Worm (Caenorhabditis elegans) whole organism, midembryonic: Measurements from ENCODE around the gene srx-87.

ENCODE experiments used
- T22C8.4 ChIP-seq: fragments of 200-800 bp; sonication (Bioruptor generic); IDR thresholded peaks from 2 replicates; pipeline ENCODE4 v1.3.6; 2022; ENCODE audit warnings: missing genetic modification characterization, missing compliant biosample characterization
- cog-1 ChIP-seq: sonication (generic microtip); optimal IDR thresholded peaks from 2 replicates; lab custom pipeline; 2016; ENCODE audit warnings: missing genetic modification characterization, missing compliant biosample characterization
- flt-1 ChIP-seq: fragments of 200-800 bp; sonication (Bioruptor generic); IDR thresholded peaks from 2 replicates; pipeline ENCODE4 v1.3.6; 2022; ENCODE audit warnings: missing genetic modification characterization, missing compliant biosample characterization
- klf-2 ChIP-seq: fragments of 200-800 bp; sonication (Bioruptor generic); conservative IDR thresholded peaks from 2 replicates; pipeline ENCODE4 v1.3.6; 2022; ENCODE audit warnings: missing genetic modification reagents, missing genetic modification characterization, missing compliant biosample characterization
- med-1 ChIP-seq: sonication (generic microtip); optimal IDR thresholded peaks from 2 replicates; lab custom pipeline; 2017; ENCODE audit warnings: missing genetic modification characterization, mild to moderate bottlenecking, missing compliant biosample characterization, antibody characterized with exemption, missing genetic modification reagents; ENCODE audit not compliant: insufficient read depth
- ref-1 ChIP-seq: fragments of 200-800 bp; sonication (Bioruptor generic); conservative IDR thresholded peaks from 2 replicates; pipeline ENCODE4 v1.3.6; 2022; ENCODE audit warnings: missing genetic modification reagents, missing genetic modification characterization, missing compliant biosample characterization
- tab-1 ChIP-seq: fragments of 200-800 bp; sonication (Bioruptor generic); IDR thresholded peaks from 2 replicates; pipeline ENCODE4 v1.3.6; 2022; ENCODE audit warnings: missing genetic modification characterization, missing compliant biosample characterization
- ztf-23 ChIP-seq: fragments of 200-800 bp; sonication (Bioruptor generic); IDR thresholded peaks from 2 replicates; pipeline ENCODE4 v1.3.6; 2022; ENCODE audit warnings: missing genetic modification reagents, missing genetic modification characterization, missing compliant biosample characterization
- ztf-29 ChIP-seq: fragments of 200-800 bp; sonication (Bioruptor generic); IDR thresholded peaks from 2 replicates; pipeline ENCODE4 v1.3.6; 2022; ENCODE audit warnings: missing genetic modification reagents, missing genetic modification characterization, missing compliant biosample characterization

DNA sequence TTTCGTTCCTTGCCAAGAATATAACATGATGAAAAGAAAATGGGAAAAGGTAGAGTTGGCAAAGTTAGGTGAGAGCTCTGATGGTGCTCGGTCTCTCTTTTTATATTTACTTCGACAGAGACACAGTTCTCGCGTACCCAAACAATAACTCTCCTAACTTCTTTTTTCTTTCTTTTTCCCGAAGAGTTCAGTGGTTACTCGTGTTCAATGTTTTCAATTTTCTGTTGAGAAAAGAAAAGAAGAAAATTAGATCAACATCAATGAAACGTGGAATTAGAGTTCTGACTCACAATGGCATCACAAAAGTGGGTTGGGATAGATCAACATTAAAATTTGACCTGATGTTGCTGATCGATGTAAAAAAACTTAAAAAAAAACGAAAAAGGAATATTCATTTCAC, 41.8 kb downstream of the srx-87 start, which contains the start of gene idpp-16:
- TF ChIP-seq flt-1 (GFP tag; lab: Robert Waterston, UW) (no peak), ztf-29 (GFP tag; lab: Robert Waterston, UW) (no peak), med-1 (GFP tag; lab: Kevin White, UChicago) (no peak), klf-2 (GFP tag; lab: Robert Waterston, UW) (no peak), cog-1 (no peak), tab-1 (GFP tag; lab: Robert Waterston, UW) (no peak), T22C8.4 (GFP tag; lab: Robert Waterston, UW) (no peak), ztf-23 (no peak), ref-1 (no peak)
